Worm (Caenorhabditis elegans) whole organism, L1 larva: ENCODE results near the gene Y22D7AL.1.

Experiments used
- C04F5.9 ChIP-seq: sonication (generic microtip); optimal IDR thresholded peaks from 2 replicates; lab custom pipeline; 2016; ENCODE audit warnings: missing genetic modification characterization, missing compliant biosample characterization
- Y116A8C.19 ChIP-seq: sonication (generic microtip); optimal IDR thresholded peaks from 2 replicates; lab custom pipeline; 2016; ENCODE audit warnings: missing compliant biosample characterization, missing genetic modification characterization, borderline replicate concordance
- alr-1 ChIP-seq: fragments of 200-800 bp; sonication (Bioruptor generic); optimal IDR thresholded peaks from 2 replicates; lab custom pipeline; 2018; ENCODE audit warnings: borderline replicate concordance, mild to moderate bottlenecking, missing genetic modification characterization, missing compliant biosample characterization
- aly-2 ChIP-seq: fragments of 150-350 bp; optimal IDR thresholded peaks from 2 replicates; lab custom pipeline; 2014; ENCODE audit warnings: missing biosample characterization, missing genetic modification characterization
- ama-1 ChIP-seq: fragments of 150-350 bp; optimal IDR thresholded peaks from 2 replicates; lab custom pipeline; 2014
- blmp-1 ChIP-seq: fragments of 150-350 bp; optimal IDR thresholded peaks from 2 replicates; lab custom pipeline; 2014; ENCODE audit warnings: missing biosample characterization, missing genetic modification characterization
- ceh-8 ChIP-seq: fragments of 200-800 bp; sonication (Bioruptor generic); optimal IDR thresholded peaks from 2 replicates; lab custom pipeline; 2018; ENCODE audit warnings: mild to moderate bottlenecking, missing genetic modification characterization, moderate library complexity, missing compliant biosample characterization
- dpl-1 ChIP-seq, 3 experiments: fragments of 150-350 bp in 2 of 3; sonication (generic microtip) in 1 of 3; optimal IDR thresholded peaks; 2 replicates each; lab custom pipeline; 2014 to 2017; ENCODE audit warnings: missing biosample characterization in 3 of 3, missing genetic modification characterization in 3 of 3, missing genetic modification reagents in 3 of 3
- efl-1 ChIP-seq, 4 experiments: fragments of 150-350 bp; optimal IDR thresholded peaks in 3 of 4; peaks in 1 of 4; 1 replicate in 1 of 4; 2 replicates in 3 of 4; lab custom pipeline; 2014; ENCODE audit warnings: missing biosample characterization in 2 of 4, missing genetic modification characterization in 2 of 4, missing genetic modification reagents in 2 of 4
- egl-13 ChIP-seq: sonication (generic microtip); optimal IDR thresholded peaks from 2 replicates; lab custom pipeline; 2016; ENCODE audit warnings: missing genotype, missing genetic modification reagents, missing genetic modification characterization, missing compliant biosample characterization
- elt-2 ChIP-seq: sonication (generic microtip); optimal IDR thresholded peaks from 2 replicates; lab custom pipeline; 2016; ENCODE audit warnings: missing genetic modification characterization, mild to moderate bottlenecking, inconsistent platforms, missing compliant biosample characterization, missing genetic modification reagents
- elt-3 ChIP-seq, 6 experiments: fragments of 150-350 bp in 1 of 6; sonication (generic microtip); optimal IDR thresholded peaks; 2 replicates each; lab custom pipeline; 2017 to 2018; ENCODE audit warnings: missing biosample characterization in 6 of 6, missing genetic modification characterization in 6 of 6, inconsistent platforms in 1 of 6
- ets-5 ChIP-seq: fragments of 200-800 bp; sonication (Bioruptor generic); IDR thresholded peaks from 2 replicates; pipeline ENCODE4 v1.3.6; 2022; ENCODE audit warnings: missing genetic modification characterization, missing compliant biosample characterization
- grh-1 ChIP-seq: fragments of 200-800 bp; sonication (Bioruptor generic); IDR thresholded peaks from 2 replicates; pipeline ENCODE4 v1.3.6; 2022; ENCODE audit warnings: missing genetic modification reagents, missing genetic modification characterization, missing compliant biosample characterization
- hlh-4 ChIP-seq: sonication (generic microtip); optimal IDR thresholded peaks from 2 replicates; lab custom pipeline; 2016; ENCODE audit warnings: mild to moderate bottlenecking, missing genetic modification characterization, missing compliant biosample characterization
- hpl-2 ChIP-seq: fragments of 150-350 bp; optimal IDR thresholded peaks from 2 replicates; lab custom pipeline; 2014; ENCODE audit warnings: missing biosample characterization, missing genetic modification reagents, missing genetic modification characterization
- irx-1 ChIP-seq: sonication (generic microtip); optimal IDR thresholded peaks from 2 replicates; lab custom pipeline; 2016; ENCODE audit warnings: missing genetic modification characterization, missing compliant biosample characterization
- lin-13 ChIP-seq: fragments of 150-350 bp; optimal IDR thresholded peaks from 2 replicates; lab custom pipeline; 2014; ENCODE audit warnings: missing biosample characterization, missing genetic modification reagents, missing genetic modification characterization
- lin-14 ChIP-seq: fragments of 200-800 bp; sonication (Bioruptor generic); optimal IDR thresholded peaks from 2 replicates; lab custom pipeline; 2018; ENCODE audit warnings: mild to moderate bottlenecking, missing genetic modification characterization, moderate library complexity, missing compliant biosample characterization
- lin-35 ChIP-seq, 2 experiments: fragments of 150-350 bp; optimal IDR thresholded peaks; 2 replicates each; lab custom pipeline; 2014; ENCODE audit warnings: missing biosample characterization in 2 of 2, missing genetic modification characterization in 2 of 2, missing genetic modification reagents in 2 of 2
- lsy-2 ChIP-seq, 2 experiments: fragments of 150-350 bp; optimal IDR thresholded peaks; 2 replicates each; lab custom pipeline; 2014; ENCODE audit warnings: missing biosample characterization in 2 of 2, missing genetic modification characterization in 2 of 2
- mab-9 ChIP-seq: fragments of 200-800 bp; sonication (Bioruptor generic); IDR thresholded peaks from 2 replicates; pipeline ENCODE4 v1.3.6; 2022; ENCODE audit warnings: missing genetic modification reagents, missing genetic modification characterization, missing compliant biosample characterization
- mdl-1 ChIP-seq, 2 experiments: fragments of 150-350 bp; optimal IDR thresholded peaks; 2 replicates each; lab custom pipeline; 2014 to 2017; ENCODE audit warnings: missing biosample characterization in 2 of 2, missing genetic modification characterization in 2 of 2, inconsistent platforms in 1 of 2
- mep-1 ChIP-seq: fragments of 150-350 bp; optimal IDR thresholded peaks from 2 replicates; lab custom pipeline; 2014; ENCODE audit warnings: missing biosample characterization, missing genetic modification characterization
- nhr-12 ChIP-seq: sonication (generic microtip); optimal IDR thresholded peaks from 2 replicates; lab custom pipeline; 2017; ENCODE audit warnings: missing biosample characterization, missing genetic modification characterization
- nhr-19 ChIP-seq: fragments of 200-800 bp; sonication (Bioruptor generic); conservative IDR thresholded peaks from 2 replicates; pipeline ENCODE4 v1.3.6; 2022; ENCODE audit warnings: missing genetic modification characterization, missing compliant biosample characterization
- nhr-20 ChIP-seq: sonication (generic microtip); optimal IDR thresholded peaks from 2 replicates; lab custom pipeline; 2016; ENCODE audit warnings: mild to moderate bottlenecking, missing genetic modification characterization, missing compliant biosample characterization
- nhr-47 ChIP-seq: sonication (generic microtip); optimal IDR thresholded peaks from 2 replicates; lab custom pipeline; 2016; ENCODE audit warnings: mild to moderate bottlenecking, missing genetic modification characterization, moderate library complexity, missing compliant biosample characterization
- nhr-71 ChIP-seq: sonication (generic microtip); optimal IDR thresholded peaks from 2 replicates; lab custom pipeline; 2016; ENCODE audit warnings: mild to moderate bottlenecking, missing genetic modification characterization, moderate library complexity, missing compliant biosample characterization
- nhr-77 ChIP-seq: fragments of 150-350 bp; optimal IDR thresholded peaks from 2 replicates; lab custom pipeline; 2014; ENCODE audit warnings: missing biosample characterization, missing genetic modification characterization
- nhr-85 ChIP-seq: sonication (generic microtip); peaks from one replicate; lab custom pipeline; 2016; ENCODE audit warnings: missing genetic modification characterization, inconsistent platforms, missing compliant biosample characterization
- nhr-90 ChIP-seq: sonication (generic microtip); optimal IDR thresholded peaks from 2 replicates; lab custom pipeline; 2016; ENCODE audit warnings: mild to moderate bottlenecking, missing genetic modification characterization, missing compliant biosample characterization; ENCODE audit not compliant: poor library complexity
- pax-3 ChIP-seq: fragments of 200-800 bp; sonication (Bioruptor generic); optimal IDR thresholded peaks from 2 replicates; lab custom pipeline; 2018; ENCODE audit warnings: mild to moderate bottlenecking, missing genetic modification characterization, moderate library complexity, missing compliant biosample characterization
- rnt-1 ChIP-seq: sonication (generic microtip); optimal IDR thresholded peaks from 2 replicates; lab custom pipeline; 2016; ENCODE audit warnings: mild to moderate bottlenecking, missing genetic modification characterization, moderate library complexity, missing compliant biosample characterization
- snu-23 ChIP-seq: sonication (generic microtip); optimal IDR thresholded peaks from 2 replicates; lab custom pipeline; 2016; ENCODE audit warnings: missing genetic modification characterization, missing compliant biosample characterization
- sox-4 ChIP-seq: sonication (generic microtip); optimal IDR thresholded peaks from 2 replicates; lab custom pipeline; 2016; ENCODE audit warnings: missing genetic modification characterization, missing compliant biosample characterization
- unc-130 ChIP-seq: fragments of 150-350 bp; optimal IDR thresholded peaks from 2 replicates; lab custom pipeline; 2017; ENCODE audit warnings: missing biosample characterization, missing genetic modification characterization, inconsistent platforms
- unc-98 ChIP-seq: fragments of 200-800 bp; sonication (Bioruptor generic); IDR thresholded peaks from 2 replicates; pipeline ENCODE4 v1.3.6; 2022; ENCODE audit warnings: missing genetic modification characterization, missing compliant biosample characterization
- xbp-1 ChIP-seq: sonication (generic microtip); optimal IDR thresholded peaks from 2 replicates; lab custom pipeline; 2016; ENCODE audit warnings: missing genetic modification characterization, missing compliant biosample characterization
- ztf-4 ChIP-seq: fragments of 150-350 bp; optimal IDR thresholded peaks from 2 replicates; lab custom pipeline; 2014; ENCODE audit warnings: missing biosample characterization, missing genetic modification characterization

The Y22D7AL.1 gene

DNA sequence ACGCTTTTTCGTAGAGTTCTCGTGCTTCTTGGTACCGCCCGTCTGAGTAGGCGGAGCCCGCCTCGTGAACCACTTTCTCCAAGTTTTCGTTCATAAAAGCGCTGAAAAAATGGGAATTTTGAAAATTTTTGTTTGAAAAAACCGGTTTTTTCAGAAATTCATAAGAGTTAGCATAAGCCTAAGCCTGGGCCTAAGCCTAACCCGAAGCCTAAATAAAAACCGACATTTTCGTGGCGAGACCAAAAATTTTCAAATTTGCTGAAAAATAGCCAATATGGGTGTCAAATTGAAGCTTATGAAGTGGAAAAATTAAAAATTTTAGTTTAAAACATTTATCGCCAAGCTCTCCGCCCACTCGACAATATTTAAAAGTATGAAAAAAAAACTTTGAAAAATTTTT, 38.3 kb upstream of the Y22D7AL.1 start, which contains the start of gene Y22D7AL.9:
Gene Y22D7AL.9 (minus strand): TSS at position 101 of the 400 bp plus-strand sequence.
- no peak for TF ChIP-seq nhr-90 (tag; lab: Kevin White, UChicago)
- no peak for TF ChIP-seq unc-130 (tag; lab: Kevin White, UChicago)
- TF ChIP-seq nhr-77 = no peak
- no peak for TF ChIP-seq mdl-1 (tag; optimal IDR thresholded peaks at IDR 0.05; lab: Kevin White, UChicago)
- no peak for TF ChIP-seq unc-98 (GFP tag; lab: Robert Waterston, UW)
- no peak for TF ChIP-seq grh-1 (GFP tag; lab: Robert Waterston, UW)
- TF ChIP-seq efl-1 (optimal IDR thresholded peaks at IDR 0.05; lab: Kevin White, UChicago) = no peak
- no peak for TF ChIP-seq efl-1 (GFP tag; optimal IDR thresholded peaks at IDR 0.05 in 1 of 2; lab: Kevin White, UChicago)
- TF ChIP-seq egl-13 = no peak
- no peak for TF ChIP-seq nhr-12 (tag; lab: Kevin White, UChicago)
- TF ChIP-seq, all 84 proteins: peak for 0

DNA sequence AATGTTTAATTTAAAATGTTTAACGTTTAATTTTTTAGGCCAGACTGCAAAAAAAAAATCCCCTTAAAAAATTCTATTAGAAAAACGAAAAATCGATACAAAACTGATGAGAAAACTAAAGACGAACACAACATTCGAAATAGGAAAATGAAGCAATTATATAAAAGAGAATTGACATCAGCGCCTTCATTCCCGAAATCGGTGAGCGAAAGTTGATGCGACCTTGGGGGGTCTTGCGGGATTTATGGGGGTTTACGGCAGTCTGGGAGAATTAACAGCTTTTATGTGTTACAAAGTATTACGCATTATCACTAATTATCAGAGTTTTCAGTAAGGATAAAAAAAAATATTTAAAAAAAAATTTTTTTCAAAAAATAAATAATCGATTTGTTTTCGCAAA, 37.9 kb upstream of the Y22D7AL.1 start:
- TF ChIP-seq sox-4 (tag; lab: Kevin White, UChicago) (no peak), blmp-1 (tag; lab: Kevin White, UChicago) (peak; percentile 99), hpl-2 (no peak)

DNA sequence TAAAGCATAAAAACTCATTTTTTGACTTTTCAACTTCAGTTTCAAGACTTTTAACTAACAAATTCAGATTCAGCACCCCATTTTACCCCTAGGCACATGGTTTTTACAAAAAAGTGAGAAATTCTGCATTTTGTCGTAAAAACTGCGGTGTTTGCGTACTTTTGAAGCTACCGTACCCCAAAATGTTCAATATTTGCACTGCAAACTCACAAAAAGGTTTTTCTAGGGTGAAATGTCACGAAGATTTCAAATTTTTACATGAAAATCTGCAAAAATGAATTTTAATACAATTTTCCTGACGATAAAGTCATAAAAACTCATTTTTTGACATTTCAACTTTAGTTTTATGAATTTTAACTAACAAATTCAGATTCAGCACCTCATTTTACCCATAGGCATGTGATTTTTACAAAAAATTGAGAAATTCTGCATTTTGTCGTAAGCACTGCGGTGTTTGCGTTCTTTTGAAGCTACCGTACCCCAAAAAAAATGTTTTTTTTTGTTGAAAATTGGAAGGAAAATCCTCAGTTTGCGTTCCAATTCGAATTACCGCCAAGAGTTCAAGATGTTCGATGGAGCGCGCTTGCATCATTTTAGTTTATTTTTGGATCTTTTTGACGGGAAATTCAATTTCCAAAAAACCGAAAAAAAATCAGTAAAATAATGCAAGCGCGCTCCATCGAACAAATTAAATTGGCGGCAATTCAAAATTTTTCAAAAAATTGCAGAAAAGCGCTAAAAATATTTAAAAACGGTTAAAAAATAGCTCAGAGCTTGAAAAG, 35.8 kb upstream of the Y22D7AL.1 start:
- peak; percentile 39 for TF ChIP-seq aly-2 (tag; lab: Kevin White, UChicago)
- peak; percentile 31 for TF ChIP-seq nhr-47 (tag; lab: Kevin White, UChicago)
- TF ChIP-seq nhr-71 (tag; lab: Kevin White, UChicago) = peak; percentile 45
- no peak for TF ChIP-seq alr-1 (tag; lab: Kevin White, UChicago)
- TF ChIP-seq mep-1 = peak; percentile 1
- TF ChIP-seq ets-5 (GFP tag; lab: Robert Waterston, UW) = 0 out of 2 replicates have a peak, but pooled peaks have one; percentile 50
- peak; percentile 30 to 71 for TF ChIP-seq lin-35 (GFP tag; optimal IDR thresholded peaks at IDR 0.05; lab: Kevin White, UChicago)
- peak; percentile 20 for TF ChIP-seq nhr-20 (tag; lab: Kevin White, UChicago)
- TF ChIP-seq ama-1 (lab: Kevin White, UChicago) = peak; percentile 71
- peak; percentile 47 to 81 for TF ChIP-seq lsy-2 (tag; optimal IDR thresholded peaks at IDR 0.05; lab: Kevin White, UChicago)
- no peak for TF ChIP-seq irx-1 (tag; lab: Kevin White, UChicago)
- peak; percentile 64 for TF ChIP-seq lin-13 (GFP tag; lab: Kevin White, UChicago)
- TF ChIP-seq C04F5.9 (tag; lab: Kevin White, UChicago) = no peak
- TF ChIP-seq hlh-4 (tag; lab: Kevin White, UChicago) = no peak
- TF ChIP-seq ztf-4 (tag; lab: Kevin White, UChicago) = peak; percentile 23
- peak; percentile 22 for TF ChIP-seq snu-23
- TF ChIP-seq pax-3 (tag; lab: Kevin White, UChicago) = no peak
- peak; percentile 36 for TF ChIP-seq rnt-1
- TF ChIP-seq Y116A8C.19 (tag; lab: Kevin White, UChicago) = no peak
- no peak for TF ChIP-seq mab-9
- peak in 1 of 2 experiments; percentile 29 for TF ChIP-seq efl-1 (optimal IDR thresholded peaks at IDR 0.05; lab: Kevin White, UChicago)
- peak; percentile 70 to 97 for TF ChIP-seq efl-1 (GFP tag; optimal IDR thresholded peaks at IDR 0.05 in 1 of 2; lab: Kevin White, UChicago)
- peak; percentile 28 for TF ChIP-seq elt-2
- no peak for TF ChIP-seq elt-3 (tag; optimal IDR thresholded peaks at IDR 0.05; lab: Kevin White, UChicago)
- TF ChIP-seq nhr-85 (tag; lab: Kevin White, UChicago) = peak; percentile 73
- no peak for TF ChIP-seq lin-14 (GFP tag; lab: Kevin White, UChicago)
- peak; percentile 32 to 62 (median 55) for TF ChIP-seq dpl-1 (GFP tag; optimal IDR thresholded peaks at IDR 0.05; lab: Kevin White, UChicago)
- peak; percentile 6 for TF ChIP-seq xbp-1
- TF ChIP-seq nhr-19 (GFP tag; lab: Robert Waterston, UW) = peak; percentile 19; the same call in 1 of the 2 replicates
- peak; percentile 20 for TF ChIP-seq nhr-90 (tag; lab: Kevin White, UChicago)
- no peak for TF ChIP-seq ceh-8 (GFP tag; lab: Kevin White, UChicago)
